Worm (Caenorhabditis elegans): ENCODE data around the gene cpna-3.
A peak's percentile ranks its signal among the peaks of the same experiment; 100 is the strongest.

The cpna-3 gene

ce11 chrIV:9074244-9074723 lies 22.4 kb upstream of the cpna-3 start, which contains the start of gene mppb-1 (continued):
- peak; percentile 41 for TF ChIP-seq ahr-1 (tag; optimal IDR thresholded peaks at IDR 0.05)

ce11 chrIV:9078469-9078868 lies 18.2 kb upstream of the cpna-3 start, which contains the start of gene mans-4:
mans-4 (minus strand) TSS chrIV:9078569.
- TF ChIP-seq syd-9 (tag; optimal IDR thresholded peaks at IDR 0.05), result no peak
- no peak for TF ChIP-seq unc-3 (GFP tag; conservative IDR thresholded peaks at IDR 0.05)
- no peak for TF ChIP-seq unc-3 (tag; optimal IDR thresholded peaks at IDR 0.05)
- no peak for TF ChIP-seq odd-2 (tag; optimal IDR thresholded peaks at IDR 0.05)
- TF ChIP-seq ceh-24 (tag; optimal IDR thresholded peaks at IDR 0.05), result no peak
- no peak for TF ChIP-seq elt-4 (tag; optimal IDR thresholded peaks at IDR 0.05)
- TF ChIP-seq dmd-4 (tag; optimal IDR thresholded peaks at IDR 0.05; ENCODE audit: borderline replicate concordance), result no peak

- TF ChIP-seq ceh-48 (tag; optimal IDR thresholded peaks at IDR 0.05), result no peak
- TF ChIP-seq nfya-1 (tag; optimal IDR thresholded peaks at IDR 0.05), result peak; percentile 19
Measured at ce11 chrIV:9079330-9079729, 17.3 kb upstream of the cpna-3 start.

DNA sequence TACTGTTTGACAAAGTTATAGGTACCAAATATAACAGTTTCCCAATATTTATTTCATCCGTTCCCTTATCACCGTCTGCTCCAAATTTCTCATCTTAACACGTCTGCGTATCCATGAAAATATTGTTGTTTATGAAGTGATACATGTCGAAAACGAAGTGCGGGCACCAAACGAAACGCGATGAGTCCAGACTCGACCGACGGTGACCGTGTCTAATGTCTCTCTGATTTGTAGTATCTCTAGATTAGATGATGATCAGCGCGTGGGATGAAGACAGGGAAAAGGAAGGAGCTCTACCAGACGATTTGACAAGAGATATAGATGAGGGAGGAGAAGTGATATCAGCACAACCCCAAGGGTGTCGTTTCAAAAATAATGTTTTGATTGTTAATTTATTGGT lies 16.4 kb upstream of the cpna-3 start:
- TF ChIP-seq nfya-1 (tag; optimal IDR thresholded peaks at IDR 0.05), result no peak
- TF ChIP-seq ceh-18 (tag; optimal IDR thresholded peaks at IDR 0.05), result peak; percentile 68
- peak; percentile 78 for TF ChIP-seq unc-55 (GFP tag; optimal IDR thresholded peaks at IDR 0.05)
- no peak for TF ChIP-seq ets-4 (tag; optimal IDR thresholded peaks at IDR 0.05)

DNA sequence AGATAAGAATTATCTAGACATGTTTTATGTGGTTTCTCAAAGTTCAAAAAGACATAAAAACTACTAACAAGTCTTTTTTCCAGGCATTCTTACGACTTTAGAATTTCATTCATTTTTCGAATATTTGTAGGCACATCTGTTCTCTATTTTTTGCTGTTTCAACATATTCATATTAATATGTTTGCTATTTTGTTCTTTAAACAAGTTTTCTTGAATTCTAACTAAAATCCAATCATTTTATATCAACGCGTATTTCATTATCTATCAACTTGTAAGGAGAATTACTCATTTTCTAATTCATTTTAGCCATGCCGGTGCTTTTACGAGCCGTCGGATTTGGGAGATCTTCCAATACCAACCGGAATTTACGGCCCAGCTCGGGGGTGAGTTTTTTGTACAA lies 14.6 kb upstream of the cpna-3 start, which contains the start of gene twk-8:
TSS of gene twk-8 (plus strand) at position 301 of the 400 bp plus-strand sequence.
- TF ChIP-seq ztf-16 (tag; optimal IDR thresholded peaks at IDR 0.05), result no peak
- no peak for TF ChIP-seq ama-1 (optimal IDR thresholded peaks at IDR 0.05)
- TF ChIP-seq elt-2 (tag; optimal IDR thresholded peaks at IDR 0.05), result no peak
- TF ChIP-seq K02D7.2 (tag; optimal IDR thresholded peaks at IDR 0.05), result no peak
- TF ChIP-seq sdc-2 (tag; optimal IDR thresholded peaks at IDR 0.05), result no peak
- no peak for TF ChIP-seq pha-4 (tag; optimal IDR thresholded peaks at IDR 0.05)
- no peak for TF ChIP-seq hlh-8 (tag; optimal IDR thresholded peaks at IDR 0.05)

DNA sequence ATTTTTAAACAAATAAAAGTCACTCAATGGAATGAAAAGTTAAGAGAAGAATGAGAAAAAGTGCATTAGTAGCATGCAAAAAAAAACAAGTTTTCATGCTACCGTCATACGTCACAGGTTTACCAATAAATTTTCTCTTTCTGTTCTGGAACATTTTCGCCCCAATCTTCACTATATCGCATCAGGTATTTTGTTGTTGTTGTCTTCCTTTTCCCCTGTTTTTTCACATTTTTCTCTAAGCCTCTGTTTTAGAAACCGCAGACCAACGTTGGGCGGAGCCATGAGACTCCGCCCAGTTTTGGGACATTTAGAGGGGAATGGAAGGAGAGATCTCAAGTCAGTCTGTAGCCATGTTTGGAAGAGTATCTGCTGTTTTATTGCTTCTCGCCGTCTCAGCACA lies 8.3 kb upstream of the cpna-3 start, which contains the start of gene msa-1:
TSS of gene msa-1 (plus strand) at position 301 of the 400 bp plus-strand sequence.
- TF ChIP-seq ceh-45 (GFP tag; IDR thresholded peaks at IDR 0.05) (0 out of 2 replicates have a peak, but pooled peaks have one; percentile 14), ceh-24 (tag; optimal IDR thresholded peaks at IDR 0.05) (no peak)

- TF ChIP-seq ahr-1 (tag; optimal IDR thresholded peaks at IDR 0.05), result no peak
- TF ChIP-seq hlh-30 (tag; optimal IDR thresholded peaks at IDR 0.05; ENCODE audit: insufficient read depth), result peak; percentile 24
- no peak for TF ChIP-seq sox-4 (tag; optimal IDR thresholded peaks at IDR 0.05)
Measured at ce11 chrIV:9090538-9091195, 6.0 kb upstream of the cpna-3 start.

DNA sequence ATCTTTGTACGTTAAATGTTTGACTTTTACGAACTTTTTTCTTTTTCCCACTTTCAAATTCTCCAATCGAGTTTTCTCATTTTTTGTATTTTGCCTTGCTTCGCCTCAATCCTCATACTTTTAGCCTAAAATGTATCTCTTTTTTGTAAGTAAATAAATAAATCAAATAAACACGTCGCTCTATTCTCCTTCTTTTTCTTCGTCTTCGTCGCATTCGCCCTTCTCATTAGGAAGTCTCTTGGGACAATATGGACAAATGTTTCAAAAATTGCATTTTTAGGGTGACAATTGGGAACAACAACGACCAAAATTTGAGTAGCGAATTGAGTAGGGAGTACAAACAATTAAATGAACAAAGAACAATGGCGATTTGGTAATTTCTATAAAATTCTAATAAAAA lies 4.6 kb upstream of the cpna-3 start:
- peak; percentile 2 for TF ChIP-seq ceh-31 (tag; optimal IDR thresholded peaks at IDR 0.05)
- TF ChIP-seq pat-9 (tag; optimal IDR thresholded peaks at IDR 0.05), result no peak
- peak; percentile 97 for TF ChIP-seq unc-42 (tag; optimal IDR thresholded peaks at IDR 0.05)
- no peak for TF ChIP-seq fkh-6 (tag; optimal IDR thresholded peaks at IDR 0.05)

Data from whole organism, late embryonic.